Worm (Caenorhabditis elegans) whole organism, L2 larva: Measurements from ENCODE around the gene W09G10.9.

ENCODE experiments used
- aly-2 ChIP-seq: fragments of 150-350 bp; optimal IDR thresholded peaks from 2 replicates; lab custom pipeline; 2014; ENCODE audit warnings: missing biosample characterization, missing genetic modification characterization
- ama-1 ChIP-seq: fragments of 150-350 bp; optimal IDR thresholded peaks from 2 replicates; lab custom pipeline; 2018; ENCODE audit warnings: inconsistent platforms
- mdl-1 ChIP-seq, 2 experiments: fragments of 150-350 bp in 1 of 2; sonication (generic microtip) in 1 of 2; optimal IDR thresholded peaks; 2 replicates each; lab custom pipeline; 2017; ENCODE audit warnings: missing biosample characterization in 2 of 2, missing genetic modification characterization in 2 of 2
- nhr-237 ChIP-seq: fragments of 150-350 bp; optimal IDR thresholded peaks from 2 replicates; lab custom pipeline; 2014; ENCODE audit warnings: missing biosample characterization, missing genetic modification characterization
- unc-39 ChIP-seq: fragments of 150-350 bp; optimal IDR thresholded peaks from 2 replicates; lab custom pipeline; 2014; ENCODE audit warnings: missing biosample characterization, missing genetic modification characterization
- unc-62 ChIP-seq: fragments of 150-350 bp; optimal IDR thresholded peaks from 2 replicates; lab custom pipeline; 2014; ENCODE audit warnings: missing biosample characterization, missing genetic modification reagents, missing genetic modification characterization
- ztf-4 ChIP-seq: fragments of 150-350 bp; optimal IDR thresholded peaks from 2 replicates; lab custom pipeline; 2014; ENCODE audit warnings: missing biosample characterization, missing genetic modification characterization

DNA sequence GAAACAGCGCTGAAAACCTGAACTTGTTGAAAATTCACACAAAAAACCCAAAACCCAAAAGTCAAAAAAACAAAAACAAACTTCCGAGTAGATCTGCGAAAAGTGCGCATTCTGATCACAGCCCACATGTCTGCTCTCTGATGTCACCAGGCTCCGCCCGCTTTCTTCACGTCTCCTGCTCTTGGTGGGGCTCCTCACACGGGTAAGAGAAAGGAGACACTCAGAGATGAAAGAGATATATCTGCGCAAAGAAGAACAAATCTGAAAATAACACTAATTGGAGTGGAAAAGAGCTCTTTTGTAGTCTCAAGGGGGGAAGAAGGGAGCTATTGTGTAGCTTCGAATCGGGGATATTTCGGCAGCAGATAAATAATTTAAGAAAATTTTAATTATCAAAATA is 6.7 kb downstream of the W09G10.9 start, which contains the start of gene ncs-6:
- no peak for TF ChIP-seq ztf-4 (tag; lab: Kevin White, UChicago)
- no peak for TF ChIP-seq nhr-237 (tag; lab: Kevin White, UChicago)
- TF ChIP-seq unc-39 (tag; lab: Kevin White, UChicago), result no peak
- TF ChIP-seq aly-2 (tag; lab: Kevin White, UChicago), result no peak
- no peak for TF ChIP-seq ama-1 (lab: Kevin White, UChicago)
- no peak for TF ChIP-seq unc-62
- TF ChIP-seq mdl-1 (tag; optimal IDR thresholded peaks at IDR 0.05; lab: Kevin White, UChicago), result no peak
